Worm (Caenorhabditis elegans) whole organism, late embryonic: Measurements from ENCODE around the gene F35H10.5.

Experiments used
- C38D4.7 ChIP-seq: fragments of 200-800 bp; sonication (Bioruptor generic); optimal IDR thresholded peaks from 2 replicates; lab custom pipeline; 2018; ENCODE audit warnings: mild to moderate bottlenecking, missing genetic modification characterization, moderate library complexity, missing compliant biosample characterization
- F13H6.1 ChIP-seq: sonication (generic microtip); optimal IDR thresholded peaks from 2 replicates; lab custom pipeline; 2016; ENCODE audit warnings: missing genetic modification characterization, missing compliant biosample characterization
- ama-1 ChIP-seq: fragments of 150-350 bp; optimal IDR thresholded peaks from 2 replicates; lab custom pipeline; 2014
- elt-2 ChIP-seq: sonication (generic microtip); optimal IDR thresholded peaks from 2 replicates; lab custom pipeline; 2016; ENCODE audit warnings: missing genetic modification reagents, missing genetic modification characterization, missing compliant biosample characterization
- nfya-1 ChIP-seq: sonication (generic microtip); optimal IDR thresholded peaks from 2 replicates; lab custom pipeline; 2017; ENCODE audit warnings: missing genetic modification characterization, mild to moderate bottlenecking, missing compliant biosample characterization, antibody characterized with exemption, moderate library complexity
- pag-3 ChIP-seq: sonication (generic microtip); optimal IDR thresholded peaks from 2 replicates; lab custom pipeline; 2016; ENCODE audit warnings: missing compliant biosample characterization, missing genetic modification characterization, borderline replicate concordance
- pha-2 ChIP-seq: sonication (generic microtip); optimal IDR thresholded peaks from 2 replicates; lab custom pipeline; 2017; ENCODE audit warnings: mild to moderate bottlenecking, missing genetic modification characterization, missing compliant biosample characterization
- pha-4 ChIP-seq: fragments of 150-350 bp; optimal IDR thresholded peaks from 2 replicates; lab custom pipeline; 2018; ENCODE audit warnings: missing biosample characterization, missing genetic modification reagents, missing genetic modification characterization
- rnt-1 ChIP-seq: sonication (generic microtip); optimal IDR thresholded peaks from 2 replicates; lab custom pipeline; 2016; ENCODE audit warnings: missing genetic modification characterization, missing compliant biosample characterization
- unc-86 ChIP-seq: sonication (generic microtip); optimal IDR thresholded peaks from 2 replicates; lab custom pipeline; 2016; ENCODE audit warnings: missing genetic modification characterization, missing compliant biosample characterization
- zip-5 ChIP-seq: sonication (generic microtip); optimal IDR thresholded peaks from 2 replicates; lab custom pipeline; 2016; ENCODE audit warnings: missing genetic modification characterization, missing compliant biosample characterization
- ztf-16 ChIP-seq: sonication (generic microtip); optimal IDR thresholded peaks from 2 replicates; lab custom pipeline; 2017; ENCODE audit warnings: missing genetic modification characterization, missing compliant biosample characterization

- TF ChIP-seq pha-4 (no peak), ztf-16 (no peak), C38D4.7 (GFP tag; lab: Kevin White, UChicago) (no peak), pag-3 (tag; lab: Kevin White, UChicago) (no peak), rnt-1 (no peak), F13H6.1 (tag; lab: Kevin White, UChicago) (no peak), unc-86 (no peak), zip-5 (no peak), ama-1 (no peak), nfya-1 (tag; lab: Kevin White, UChicago) (no peak), pha-2 (tag; lab: Kevin White, UChicago) (no peak), elt-2 (tag; lab: Kevin White, UChicago) (no peak)
These were observed 47.5 kb downstream of the F35H10.5 start, which contains the start of gene F17E9.4 for ce11 chrIV:8348073-8348472.
